Worm (Caenorhabditis elegans) whole organism, L3 larva: Measurements from ENCODE around the gene cyp-34A7.

Source experiments
- elt-3 ChIP-seq, 3 experiments: fragments of 150-350 bp in 1 of 3; sonication (generic microtip) in 2 of 3; optimal IDR thresholded peaks; 2 replicates in 2 of 3; 4 replicates in 1 of 3; lab custom pipeline; 2014 to 2017; ENCODE audit warnings: missing biosample characterization in 3 of 3, missing genetic modification characterization in 3 of 3
- jun-1 ChIP-seq: fragments of 150-350 bp; optimal IDR thresholded peaks from 2 replicates; lab custom pipeline; 2014; ENCODE audit warnings: missing biosample characterization, missing genetic modification reagents, missing genetic modification characterization
- sea-2 ChIP-seq: fragments of 150-350 bp; sonication (generic microtip); optimal IDR thresholded peaks from 4 replicates; lab custom pipeline; 2014; ENCODE audit warnings: missing biosample characterization, missing genetic modification reagents, missing genetic modification characterization

- TF ChIP-seq elt-3 (tag; optimal IDR thresholded peaks at IDR 0.05; lab: Kevin White, UChicago) (no peak), jun-1 (tag; lab: Kevin White, UChicago) (no peak), sea-2 (GFP tag; lab: Kevin White, UChicago) (no peak)
Measured at ce11 chrV:3968929-3969328, 5.3 kb upstream of the cyp-34A7 start.
